Fruit fly (Drosophila melanogaster): ENCODE results near the gene CREG.

The CREG gene

DNA sequence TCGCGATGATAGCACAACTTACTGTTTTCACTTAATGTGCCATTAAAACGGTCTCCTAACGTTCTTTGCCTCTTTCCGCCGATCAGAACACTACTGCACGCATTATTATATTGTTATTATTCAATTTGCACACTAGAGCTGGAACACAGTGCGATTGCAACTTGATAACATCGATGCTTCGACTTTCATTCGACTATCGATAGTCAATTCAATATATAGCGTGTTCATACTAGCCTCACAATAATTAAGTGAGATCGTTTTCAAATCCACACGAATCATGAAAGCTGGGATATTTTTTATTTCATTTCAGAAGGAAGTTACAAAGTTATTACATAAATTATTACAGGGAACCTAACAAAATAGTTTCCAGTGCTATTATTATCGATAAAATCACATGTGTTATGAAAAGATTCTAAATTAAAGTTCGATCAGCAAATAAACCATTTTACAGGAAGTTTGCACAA lies 6.9 kb upstream of the CREG start (continued):
- TF ChIP-seq Hr78 (GFP tag; optimal IDR thresholded peaks at IDR 0.05), result no peak
- TF ChIP-seq corto (GFP tag; optimal IDR thresholded peaks at IDR 0.05), result no peak
- TF ChIP-seq C15 (GFP tag; IDR thresholded peaks at IDR 0.05), result no peak
- no peak for TF ChIP-seq emc (GFP tag; optimal IDR thresholded peaks at IDR 0.05)
- no peak; the same call in 1 of the 2 replicates for TF ChIP-seq CG9215 (GFP tag; IDR thresholded peaks at IDR 0.05)
- TF ChIP-seq tll (GFP tag; optimal IDR thresholded peaks at IDR 0.05), result no peak
- TF ChIP-seq CG11560 (tag; IDR thresholded peaks at IDR 0.05), result no peak
- TF ChIP-seq CG14014 (GFP tag; IDR thresholded peaks at IDR 0.05), result no peak
- TF ChIP-seq dpn (GFP tag; optimal IDR thresholded peaks at IDR 0.05), result peak; percentile 61 to 70
- TF ChIP-seq BtbVII (GFP tag; optimal IDR thresholded peaks at IDR 0.05), result peak; percentile 3
- peak; percentile 63 for TF ChIP-seq pzg (GFP tag; optimal IDR thresholded peaks at IDR 0.05)
- TF ChIP-seq CG16779 (GFP tag; IDR thresholded peaks at IDR 0.05), result no peak
- TF ChIP-seq CG4360 (GFP tag; IDR thresholded peaks at IDR 0.05), result no peak
- TF ChIP-seq dmrt11E (tag; optimal IDR thresholded peaks at IDR 0.05), result peak; percentile 15
- TF ChIP-seq fd3F (GFP tag; optimal IDR thresholded peaks at IDR 0.05), result peak; percentile 53
- peak; percentile 56 for TF ChIP-seq maf-S (GFP tag; optimal IDR thresholded peaks at IDR 0.05)
- peak; percentile 27; the same call in 1 of the 2 replicates for TF ChIP-seq lmd (GFP tag; IDR thresholded peaks at IDR 0.05)
- peak; percentile 52 for TF ChIP-seq luna (GFP tag; optimal IDR thresholded peaks at IDR 0.05)
- TF ChIP-seq CG2120 (GFP tag; optimal IDR thresholded peaks at IDR 0.05), result peak; percentile 86
- TF ChIP-seq CG13287 (GFP tag; IDR thresholded peaks at IDR 0.05; ENCODE audit: partially characterized antibody), result peak; percentile 86
- peak; percentile 68; the same call in 2 of the 3 replicates for TF ChIP-seq Dbx (GFP tag; IDR thresholded peaks at IDR 0.05)
- TF ChIP-seq Eip74EF (GFP tag; optimal IDR thresholded peaks at IDR 0.05), result no peak
- peak in 1 of 2 experiments; percentile 43 for TF ChIP-seq chif (GFP tag; optimal IDR thresholded peaks at IDR 0.05)
- TF ChIP-seq CG2129 (GFP tag; IDR thresholded peaks at IDR 0.05; ENCODE audit: partially characterized antibody), result 0 out of 2 replicates have a peak, but pooled peaks have one; percentile 19
- peak; percentile 39 for TF ChIP-seq Fer3 (tag; optimal IDR thresholded peaks at IDR 0.05)
- peak; percentile 54 for TF ChIP-seq CG7786 (GFP tag; optimal IDR thresholded peaks at IDR 0.05)
- TF ChIP-seq CG10959 (GFP tag; IDR thresholded peaks at IDR 0.05), result no peak
- no peak for TF ChIP-seq Doc2 (GFP tag; IDR thresholded peaks at IDR 0.05)
- TF ChIP-seq grn (GFP tag; optimal IDR thresholded peaks at IDR 0.05), result peak; percentile 76
- TF ChIP-seq CG15073 (GFP tag; optimal IDR thresholded peaks at IDR 0.05), result no peak
- no peak for TF ChIP-seq Hey (tag; optimal IDR thresholded peaks at IDR 0.05)
- TF ChIP-seq zfh1 (GFP tag; IDR thresholded peaks at IDR 0.05), result no peak
- TF ChIP-seq wor (GFP tag; IDR thresholded peaks at IDR 0.05), result no peak
- TF ChIP-seq tgo (GFP tag; IDR thresholded peaks at IDR 0.05), result peak; percentile 40; the same call in 1 of the 3 replicates
- no peak for TF ChIP-seq br (optimal IDR thresholded peaks at IDR 0.05)
- TF ChIP-seq CG7372 (GFP tag; IDR thresholded peaks at IDR 0.05), result no peak
- TF ChIP-seq CG13624 (GFP tag; optimal IDR thresholded peaks at IDR 0.05), result peak; percentile 39
- TF ChIP-seq ranshi (GFP tag; IDR thresholded peaks at IDR 0.05), result peak; percentile 62
- TF ChIP-seq Dip3 (GFP tag; optimal IDR thresholded peaks at IDR 0.05), result peak; percentile 64
- peak; percentile 54 for TF ChIP-seq shn (GFP tag; optimal IDR thresholded peaks at IDR 0.05)
- no peak for TF ChIP-seq CG10543 (GFP tag; optimal IDR thresholded peaks at IDR 0.05)
- no peak for TF ChIP-seq ftz-f1 (GFP tag; optimal IDR thresholded peaks at IDR 0.05)
- no peak for TF ChIP-seq CG3726 (GFP tag; IDR thresholded peaks at IDR 0.05)
- TF ChIP-seq zen2 (GFP tag; IDR thresholded peaks at IDR 0.05; ENCODE audit: partially characterized antibody), result peak; percentile 63; the same call in 1 of the 3 replicates
- no peak for TF ChIP-seq CG31388 (GFP tag; optimal IDR thresholded peaks at IDR 0.05)
- no peak for TF ChIP-seq sisA (GFP tag; IDR thresholded peaks at IDR 0.05)
- peak; percentile 59 for TF ChIP-seq CG18599 (GFP tag; optimal IDR thresholded peaks at IDR 0.05)
- no peak for TF ChIP-seq CG8478 (optimal IDR thresholded peaks at IDR 0.05)
- TF ChIP-seq CG9932 (GFP tag; IDR thresholded peaks at IDR 0.05), result peak; percentile 78
- no peak for TF ChIP-seq Kr (GFP tag; optimal IDR thresholded peaks at IDR 0.05)
- peak; percentile 54 for TF ChIP-seq nmo (GFP tag; optimal IDR thresholded peaks at IDR 0.05)
